Worm (Caenorhabditis elegans): Measurements from ENCODE around the gene W02D7.8.

W02D7.8 gene

ce11 chrV:8334360-8334759 is 28.1 kb upstream of the W02D7.8 start, which contains the start of gene tmd-2:
TSS of gene tmd-2 (plus strand) at chrV:8334660.
- TF ChIP-seq unc-62 (GFP tag; optimal IDR thresholded peaks at IDR 0.05): no peak
- no peak for TF ChIP-seq tbp1 (GFP tag; optimal IDR thresholded peaks at IDR 0.05)
- no peak for TF ChIP-seq rcor-1 (GFP tag; IDR thresholded peaks at IDR 0.05)
- TF ChIP-seq K12H6.12 (tag; optimal IDR thresholded peaks at IDR 0.05): no peak
- TF ChIP-seq lin-40 (tag; optimal IDR thresholded peaks at IDR 0.05): no peak
- no peak for TF ChIP-seq aptf-2 (GFP tag; conservative IDR thresholded peaks at IDR 0.05)
- TF ChIP-seq ztf-22 (GFP tag; optimal IDR thresholded peaks at IDR 0.05): no peak
- no peak for TF ChIP-seq F23B12.7 (tag; optimal IDR thresholded peaks at IDR 0.05; ENCODE audit: insufficient read depth)
- TF ChIP-seq K11D2.4 (GFP tag; IDR thresholded peaks at IDR 0.05): no peak
- TF ChIP-seq nhr-90 (tag; optimal IDR thresholded peaks at IDR 0.05): no peak
- no peak for TF ChIP-seq tbx-9 (tag; optimal IDR thresholded peaks at IDR 0.05; ENCODE audit: borderline replicate concordance)
- TF ChIP-seq bed-2 (GFP tag; IDR thresholded peaks at IDR 0.05): no peak
- TF ChIP-seq B0035.1 (tag; optimal IDR thresholded peaks at IDR 0.05): no peak

ce11 chrV:8329390-8329789 is 23.1 kb upstream of the W02D7.8 start:
- TF ChIP-seq ceh-58 (GFP tag; IDR thresholded peaks at IDR 0.05) (0 out of 2 replicates have a peak, but pooled peaks have one; percentile 18), F39B2.1 (GFP tag; IDR thresholded peaks at IDR 0.05) (0 out of 2 replicates have a peak, but pooled peaks have one; percentile 60), ceh-100 (GFP tag; IDR thresholded peaks at IDR 0.05) (0 out of 2 replicates have a peak, but pooled peaks have one; percentile 15), D2030.7 (GFP tag; IDR thresholded peaks at IDR 0.05) (peak; percentile 16; the same call in 1 of the 2 replicates), B0019.2 (GFP tag; conservative IDR thresholded peaks at IDR 0.05) (peak; percentile 40; the same call in 1 of the 2 replicates), hmg-20 (GFP tag; IDR thresholded peaks at IDR 0.05) (0 out of 2 replicates have a peak, but pooled peaks have one; percentile 28), F33H1.4 (GFP tag; IDR thresholded peaks at IDR 0.05) (0 out of 2 replicates have a peak, but pooled peaks have one; percentile 25), ceh-40 (GFP tag; IDR thresholded peaks at IDR 0.05) (peak; percentile 85), F37B4.10 (GFP tag; IDR thresholded peaks at IDR 0.05) (0 out of 2 replicates have a peak, but pooled peaks have one; percentile 82), let-526 (GFP tag; IDR thresholded peaks at IDR 0.05) (0 out of 2 replicates have a peak, but pooled peaks have one; percentile 70), ztf-28 (GFP tag; IDR thresholded peaks at IDR 0.05) (0 out of 2 replicates have a peak, but pooled peaks have one; percentile 49), madf-3 (GFP tag; IDR thresholded peaks at IDR 0.05) (peak; percentile 80; the same call in 1 of the 2 replicates), cebp-2 (GFP tag; IDR thresholded peaks at IDR 0.05) (peak; percentile 77; the same call in 1 of the 2 replicates), egl-18 (GFP tag; IDR thresholded peaks at IDR 0.05) (0 out of 2 replicates have a peak, but pooled peaks have one; percentile 63), aptf-3 (GFP tag; IDR thresholded peaks at IDR 0.05) (0 out of 2 replicates have a peak, but pooled peaks have one; percentile 84), egrh-3 (GFP tag; IDR thresholded peaks at IDR 0.05) (peak; percentile 70)

ce11 chrV:8327080-8327479 is 20.8 kb upstream of the W02D7.8 start:
- TF ChIP-seq zfh-2 (GFP tag; conservative IDR thresholded peaks at IDR 0.05): peak; percentile 81
- TF ChIP-seq ztf-22 (GFP tag; optimal IDR thresholded peaks at IDR 0.05): no peak
- no peak for TF ChIP-seq zim-3 (tag; optimal IDR thresholded peaks at IDR 0.05)
- TF ChIP-seq T07F8.4 (tag; optimal IDR thresholded peaks at IDR 0.05): no peak
- TF ChIP-seq egl-44 (GFP tag; IDR thresholded peaks at IDR 0.05): no peak
- no peak for TF ChIP-seq fkh-3 (tag; optimal IDR thresholded peaks at IDR 0.05)
- peak; percentile 35; the same call in 1 of the 2 replicates for TF ChIP-seq madf-8 (GFP tag; conservative IDR thresholded peaks at IDR 0.05)
- TF ChIP-seq egl-18 (GFP tag; IDR thresholded peaks at IDR 0.05): no peak
- TF ChIP-seq nhr-90 (tag; optimal IDR thresholded peaks at IDR 0.05): no peak
- peak; percentile 14 for TF ChIP-seq efl-1 (GFP tag; optimal IDR thresholded peaks at IDR 0.05)
- 0 out of 2 replicates have a peak, but pooled peaks have one; percentile 53 for TF ChIP-seq aptf-3 (GFP tag; IDR thresholded peaks at IDR 0.05)
- TF ChIP-seq snpc-3.4 (tag; optimal IDR thresholded peaks at IDR 0.05): no peak
- peak; percentile 72 for TF ChIP-seq madf-6 (GFP tag; IDR thresholded peaks at IDR 0.05)
- TF ChIP-seq hmg-1.2 (GFP tag; IDR thresholded peaks at IDR 0.05): peak; percentile 60; the same call in 1 of the 2 replicates
- no peak for TF ChIP-seq snpc-4 (GFP tag; optimal IDR thresholded peaks at IDR 0.05)
- TF ChIP-seq snpc-4 (tag; optimal IDR thresholded peaks at IDR 0.05): no peak
- no peak for TF ChIP-seq nfya-2 (GFP tag; IDR thresholded peaks at IDR 0.05)
- TF ChIP-seq egrh-3 (GFP tag; IDR thresholded peaks at IDR 0.05): peak; percentile 79; the same call in 1 of the 2 replicates
